Worm (Caenorhabditis elegans) whole organism, dauer: ENCODE results near the gene Y37D8A.6.

Source experiments
- unc-62 ChIP-seq: sonication (generic microtip); optimal IDR thresholded peaks from 2 replicates; lab custom pipeline; 2017; ENCODE audit warnings: missing biosample characterization, missing genetic modification reagents, missing genetic modification characterization

Gene Y37D8A.6

ce11 chrIII:12831696-12832095, 38.4 kb downstream of the Y37D8A.6 start:
- TF ChIP-seq unc-62 (GFP tag; lab: Kevin White, UChicago), result no peak

ce11 chrIII:12829068-12829467, 41.0 kb downstream of the Y37D8A.6 start, which contains the start of gene Y37D8A.3:
Y37D8A.3 (plus strand) TSS chrIII:12829368.
- no peak for TF ChIP-seq unc-62 (GFP tag; lab: Kevin White, UChicago)

DNA sequence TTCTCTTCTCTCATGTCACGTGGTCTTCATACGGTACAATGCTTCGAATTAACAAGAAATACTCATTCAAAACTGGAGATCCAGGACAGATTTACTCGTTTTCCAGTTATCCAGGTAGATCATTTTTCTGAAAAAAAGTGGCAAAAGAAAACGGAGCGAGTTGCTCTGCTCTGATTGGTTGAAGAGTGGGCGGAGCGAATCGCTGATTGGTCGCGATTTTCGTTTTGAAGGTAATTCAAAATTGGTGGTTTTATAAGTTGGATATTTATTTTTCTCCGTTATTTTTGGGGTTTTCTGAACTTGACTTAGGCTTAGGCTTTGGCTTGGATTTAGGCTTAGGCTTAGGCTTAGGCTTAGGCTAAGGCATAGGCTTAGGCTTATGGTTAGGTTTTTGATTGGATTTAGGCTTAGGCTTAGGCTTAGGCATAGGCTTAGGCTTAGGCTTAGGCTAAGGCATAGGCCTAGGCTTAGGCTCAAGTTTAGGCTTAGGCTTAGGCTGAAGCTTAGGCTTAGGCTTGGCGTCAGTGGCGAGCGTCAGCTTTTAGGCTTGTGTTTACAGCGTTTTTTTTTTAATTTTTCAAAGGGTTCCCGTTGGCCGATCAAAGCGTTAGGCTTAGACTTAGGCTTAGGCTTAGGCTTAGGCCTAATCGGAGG, 47.4 kb downstream of the Y37D8A.6 start:
- TF ChIP-seq unc-62 (GFP tag; lab: Kevin White, UChicago), result no peak

ce11 chrIII:12821331-12821730, 48.8 kb downstream of the Y37D8A.6 start:
- TF ChIP-seq unc-62 (GFP tag; lab: Kevin White, UChicago), result no peak

ce11 chrIII:12819909-12820308, 50.2 kb downstream of the Y37D8A.6 start, which contains the start of the genes Y37D8A.2 and Y37D8A.25:
Y37D8A.2 (plus strand) TSS chrIII:12820193.
Y37D8A.25 (minus strand) TSS chrIII:12820253.
- TF ChIP-seq unc-62 (GFP tag; lab: Kevin White, UChicago), result no peak

ce11 chrIII:12819148-12819547, 50.9 kb downstream of the Y37D8A.6 start:
- no peak for TF ChIP-seq unc-62 (GFP tag; lab: Kevin White, UChicago)

DNA sequence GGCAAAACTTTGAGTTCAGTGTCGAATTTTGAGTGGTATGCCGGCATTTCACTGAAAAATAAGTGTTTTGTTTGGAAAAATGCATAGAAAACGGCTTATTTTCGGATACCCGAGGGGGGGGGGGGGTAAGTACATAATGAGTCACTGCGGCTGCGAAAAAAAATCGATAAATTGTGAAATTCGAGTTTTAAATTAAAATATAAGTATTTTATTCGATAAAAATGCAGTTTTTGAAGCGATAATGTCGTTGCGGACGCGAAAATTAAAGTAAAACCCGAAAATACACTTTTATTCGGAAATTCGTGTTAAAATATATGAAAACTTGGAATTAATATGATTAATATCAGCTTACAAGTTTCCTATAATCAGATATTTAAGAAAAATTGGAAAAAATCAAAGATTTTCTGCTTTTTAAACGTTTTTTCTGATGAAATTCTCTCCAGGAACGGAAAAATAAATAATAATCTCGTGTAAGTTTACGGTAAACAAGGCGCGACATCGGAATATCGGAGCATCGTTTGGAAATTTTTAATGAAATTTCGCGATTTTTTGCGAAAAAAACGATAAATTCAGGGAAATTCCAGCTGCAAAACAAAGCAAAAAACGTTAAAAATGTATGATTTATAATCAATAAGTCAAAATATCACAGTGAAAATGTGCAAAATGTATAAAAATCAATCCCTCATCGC, 51.9 kb downstream of the Y37D8A.6 start, which contains the start of gene arx-5:
TSS of gene arx-5 (minus strand) at position 51 of the 689 bp plus-strand sequence.
- no peak for TF ChIP-seq unc-62 (GFP tag; lab: Kevin White, UChicago)

ce11 chrIII:12813193-12813592, 56.9 kb downstream of the Y37D8A.6 start, which contains the start of gene BE10.4:
BE10.4 (plus strand) TSS chrIII:12813493.
- no peak for TF ChIP-seq unc-62 (GFP tag; lab: Kevin White, UChicago)

DNA sequence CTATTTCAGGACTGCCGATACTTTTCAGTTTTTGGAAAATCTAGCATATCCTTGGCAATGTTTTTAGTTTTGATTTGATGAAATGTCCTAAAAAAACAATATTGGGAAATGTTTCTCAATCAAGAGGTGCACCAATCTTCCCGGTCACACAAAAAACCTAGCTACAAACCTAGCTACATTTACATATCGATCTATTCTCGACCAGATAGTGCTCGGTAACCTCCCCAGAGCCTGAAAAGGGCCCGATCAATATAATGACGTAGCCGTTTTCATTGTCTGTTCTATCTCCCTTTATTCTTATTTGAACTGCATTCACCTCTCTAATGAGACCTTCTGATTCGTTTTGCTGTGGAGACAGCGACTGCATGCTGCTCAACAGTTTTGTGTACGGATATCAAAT, 62.4 kb downstream of the Y37D8A.6 start, which contains the start of gene BE10.3:
TSS of gene BE10.3 (plus strand) at position 301 of the 400 bp plus-strand sequence.
- TF ChIP-seq unc-62 (GFP tag; lab: Kevin White, UChicago), result no peak
